Worm (Caenorhabditis elegans): ENCODE measurements around the gene unc-24.

The unc-24 gene

ce11 chrIV:7961889-7962342, 17.8 kb upstream of the unc-24 start:
- TF ChIP-seq ama-1 (optimal IDR thresholded peaks at IDR 0.05) (no peak), ttx-3 (tag; optimal IDR thresholded peaks at IDR 0.05) (no peak), elt-4 (tag; optimal IDR thresholded peaks at IDR 0.05) (no peak), C38D4.7 (GFP tag; optimal IDR thresholded peaks at IDR 0.05) (no peak), dve-1 (tag; optimal IDR thresholded peaks at IDR 0.05) (no peak), ztf-16 (tag; optimal IDR thresholded peaks at IDR 0.05) (no peak), ceh-18 (tag; optimal IDR thresholded peaks at IDR 0.05) (no peak), unc-86 (tag; optimal IDR thresholded peaks at IDR 0.05) (no peak), ceh-45 (GFP tag; IDR thresholded peaks at IDR 0.05) (no peak), lim-6 (tag; optimal IDR thresholded peaks at IDR 0.05) (no peak), ref-2 (tag; optimal IDR thresholded peaks at IDR 0.05) (no peak), ceh-19 (GFP tag; optimal IDR thresholded peaks at IDR 0.05) (no peak), pag-3 (tag; optimal IDR thresholded peaks at IDR 0.05; ENCODE audit: borderline replicate concordance) (no peak), K09A11.1 (tag; optimal IDR thresholded peaks at IDR 0.05; ENCODE audit: insufficient read depth) (no peak), lin-11 (tag; optimal IDR thresholded peaks at IDR 0.05) (no peak), ceh-30 (tag; optimal IDR thresholded peaks at IDR 0.05) (no peak), fax-1 (tag; optimal IDR thresholded peaks at IDR 0.05) (no peak)

ce11 chrIV:7967006-7967405, 12.7 kb upstream of the unc-24 start, which contains the start of gene F57H12.5:
Gene F57H12.5 (plus strand): TSS chrIV:7967306.
- TF ChIP-seq hlh-15 (tag; optimal IDR thresholded peaks at IDR 0.05): no peak
- no peak for TF ChIP-seq fkh-6 (tag; optimal IDR thresholded peaks at IDR 0.05)
- no peak for TF ChIP-seq elt-2 (tag; optimal IDR thresholded peaks at IDR 0.05)
- no peak for TF ChIP-seq ceh-19 (GFP tag; optimal IDR thresholded peaks at IDR 0.05)
- TF ChIP-seq pha-4 (tag; optimal IDR thresholded peaks at IDR 0.05): no peak
- TF ChIP-seq ceh-34 (tag; optimal IDR thresholded peaks at IDR 0.05): no peak
- TF ChIP-seq unc-3 (GFP tag; conservative IDR thresholded peaks at IDR 0.05): no peak
- no peak for TF ChIP-seq unc-3 (tag; optimal IDR thresholded peaks at IDR 0.05)
- no peak for TF ChIP-seq sox-4 (tag; optimal IDR thresholded peaks at IDR 0.05)
- no peak for TF ChIP-seq gmeb-2 (tag; optimal IDR thresholded peaks at IDR 0.05)
- TF ChIP-seq Y22D7AL.16 (tag; optimal IDR thresholded peaks at IDR 0.05): no peak
- TF ChIP-seq elt-4 (tag; optimal IDR thresholded peaks at IDR 0.05): no peak
- no peak for TF ChIP-seq ref-2 (tag; optimal IDR thresholded peaks at IDR 0.05)
- no peak for TF ChIP-seq pros-1 (tag; optimal IDR thresholded peaks at IDR 0.05)
- no peak for TF ChIP-seq madf-2 (tag; optimal IDR thresholded peaks at IDR 0.05)
- TF ChIP-seq unc-42 (tag; optimal IDR thresholded peaks at IDR 0.05): no peak
- no peak for TF ChIP-seq syd-9 (tag; optimal IDR thresholded peaks at IDR 0.05)
- TF ChIP-seq ama-1 (optimal IDR thresholded peaks at IDR 0.05): no peak

ce11 chrIV:7976210-7976609, 3.5 kb upstream of the unc-24 start, which contains the start of gene F57H12.6:
Gene F57H12.6 (minus strand): TSS chrIV:7976310.
- TF ChIP-seq ceh-45 (GFP tag; IDR thresholded peaks at IDR 0.05): no peak
- no peak for TF ChIP-seq nhr-11 (tag; optimal IDR thresholded peaks at IDR 0.05)
- no peak for TF ChIP-seq eyg-1 (tag; optimal IDR thresholded peaks at IDR 0.05)
- TF ChIP-seq K09A11.1 (tag; optimal IDR thresholded peaks at IDR 0.05; ENCODE audit: insufficient read depth): no peak
- no peak for TF ChIP-seq ceh-14 (tag; optimal IDR thresholded peaks at IDR 0.05)
- TF ChIP-seq hlh-8 (tag; optimal IDR thresholded peaks at IDR 0.05): no peak
- TF ChIP-seq unc-86 (tag; optimal IDR thresholded peaks at IDR 0.05): no peak
- TF ChIP-seq pax-1 (tag; optimal IDR thresholded peaks at IDR 0.05): no peak
- no peak for TF ChIP-seq pha-4 (tag; optimal IDR thresholded peaks at IDR 0.05)

- TF ChIP-seq eyg-1 (tag; optimal IDR thresholded peaks at IDR 0.05) (no peak), madf-2 (tag; optimal IDR thresholded peaks at IDR 0.05) (no peak)
Measured at ce11 chrIV:7977452-7977940, 2.2 kb upstream of the unc-24 start, which contains the start of gene ora-1. Gene ora-1 (plus strand): TSS chrIV:7977890.
